Fruit fly (Drosophila melanogaster): ENCODE data around the gene Trc8.

DNA sequence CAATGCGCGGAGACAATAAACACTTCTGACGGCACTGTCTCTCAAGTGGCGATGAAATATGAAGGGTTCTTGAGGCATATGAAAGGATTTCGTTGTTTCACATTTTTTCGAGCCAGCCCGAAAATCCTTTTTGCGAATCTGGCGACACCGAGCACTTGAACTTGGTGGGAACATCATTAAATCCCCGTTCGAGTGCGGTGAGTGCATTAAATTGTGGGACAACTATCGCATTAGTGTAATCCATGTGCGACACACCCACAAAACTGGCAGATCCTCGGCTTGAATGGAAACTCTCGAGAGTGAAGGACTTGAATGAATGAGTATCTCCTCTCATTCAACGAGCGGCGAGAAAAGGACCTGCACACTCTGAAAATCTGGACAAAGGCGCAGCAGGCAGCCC, 13.2 kb upstream of the Trc8 start:
- no peak for TF ChIP-seq CG8478 (optimal IDR thresholded peaks at IDR 0.05)
- TF ChIP-seq CTCF (optimal IDR thresholded peaks at IDR 0.05): no peak

All from S2 (cell line).